Worm (Caenorhabditis elegans): ENCODE measurements around the gene aff-1.

The aff-1 gene

DNA sequence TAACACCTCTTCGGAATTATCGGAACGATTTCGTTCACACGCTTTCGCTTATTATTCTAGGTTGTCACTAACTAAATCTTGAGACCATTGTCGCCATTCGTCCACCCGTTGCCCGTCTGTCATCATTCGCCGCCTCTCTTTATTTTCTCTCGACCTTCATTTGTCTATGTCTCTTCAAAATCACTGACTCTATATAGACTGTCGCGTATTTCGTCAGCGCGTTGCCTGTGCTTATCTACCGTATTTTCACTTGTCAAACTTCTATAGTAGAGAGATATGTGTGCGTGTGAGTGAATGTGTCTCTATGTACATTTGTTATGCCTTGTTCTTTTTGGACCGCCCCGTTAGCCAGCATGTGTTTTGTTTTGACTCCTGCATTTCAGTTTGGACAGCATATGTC lies 34.4 kb downstream of the aff-1 start:
- no peak for TF ChIP-seq zag-1 (tag; optimal IDR thresholded peaks at IDR 0.05)
- no peak for TF ChIP-seq mdl-1 (tag; optimal IDR thresholded peaks at IDR 0.05)
- no peak for TF ChIP-seq snpc-4 (tag; optimal IDR thresholded peaks at IDR 0.05)
- no peak for TF ChIP-seq alr-1 (tag; optimal IDR thresholded peaks at IDR 0.05)
- no peak for TF ChIP-seq ceh-82 (tag; optimal IDR thresholded peaks at IDR 0.05)
- no peak for TF ChIP-seq unc-39 (tag; optimal IDR thresholded peaks at IDR 0.05)
- TF ChIP-seq lin-11 (tag; optimal IDR thresholded peaks at IDR 0.05), result no peak
- TF ChIP-seq ztf-4 (tag; optimal IDR thresholded peaks at IDR 0.05), result no peak
- no peak for TF ChIP-seq R02D3.7 (tag; optimal IDR thresholded peaks at IDR 0.05)
- TF ChIP-seq ama-1 (optimal IDR thresholded peaks at IDR 0.05), result no peak
- TF ChIP-seq nhr-25 (tag; optimal IDR thresholded peaks at IDR 0.05), result peak; percentile 71
- TF ChIP-seq nhr-21 (tag; optimal IDR thresholded peaks at IDR 0.05), result no peak
- TF ChIP-seq nhr-10 (tag; optimal IDR thresholded peaks at IDR 0.05), result no peak
- no peak for TF ChIP-seq unc-62 (GFP tag; optimal IDR thresholded peaks at IDR 0.05)
- TF ChIP-seq nhr-23 (tag; optimal IDR thresholded peaks at IDR 0.05), result no peak
- TF ChIP-seq nhr-77 (tag; optimal IDR thresholded peaks at IDR 0.05), result no peak
- TF ChIP-seq elt-3 (tag; optimal IDR thresholded peaks at IDR 0.05), result no peak
- no peak for TF ChIP-seq gmeb-1 (tag; optimal IDR thresholded peaks at IDR 0.05)
- TF ChIP-seq ceh-16 (tag; optimal IDR thresholded peaks at IDR 0.05), result peak; percentile 52
- TF ChIP-seq nhr-237 (tag; optimal IDR thresholded peaks at IDR 0.05), result no peak
- TF ChIP-seq mbf-1 (tag; optimal IDR thresholded peaks at IDR 0.05), result no peak
- no peak for TF ChIP-seq aly-2 (tag; optimal IDR thresholded peaks at IDR 0.05)
- TF ChIP-seq elt-1 (tag; optimal IDR thresholded peaks at IDR 0.05), result no peak
- TF ChIP-seq mab-5 (tag; optimal IDR thresholded peaks at IDR 0.05), result no peak
- no peak for TF ChIP-seq ztf-1 (GFP tag; conservative IDR thresholded peaks at IDR 0.05)
- peak; percentile 75 for TF ChIP-seq nhr-129 (tag; optimal IDR thresholded peaks at IDR 0.05)
- TF ChIP-seq ZK546.5 (tag; optimal IDR thresholded peaks at IDR 0.05), result no peak
- TF ChIP-seq unc-55 (GFP tag; optimal IDR thresholded peaks at IDR 0.05), result no peak
- peak in 1 of 2 experiments; percentile 48 for TF ChIP-seq lsy-2 (tag; optimal IDR thresholded peaks at IDR 0.05)
- no peak for TF ChIP-seq lin-39 (tag; optimal IDR thresholded peaks at IDR 0.05)
- peak; percentile 12 for TF ChIP-seq egl-27 (tag; optimal IDR thresholded peaks at IDR 0.05)
- TF ChIP-seq skn-1 (tag; optimal IDR thresholded peaks at IDR 0.05), result no peak
- TF ChIP-seq sem-4 (tag; optimal IDR thresholded peaks at IDR 0.05), result peak; percentile 33
- TF ChIP-seq sma-3 (GFP tag; optimal IDR thresholded peaks at IDR 0.05), result peak; percentile 59
- TF ChIP-seq blmp-1 (tag; optimal IDR thresholded peaks at IDR 0.05; ENCODE audit: insufficient read depth), result peak; percentile 96
- peak; percentile 36 for TF ChIP-seq F13H6.1 (tag; optimal IDR thresholded peaks at IDR 0.05)
- TF ChIP-seq sma-9 (GFP tag; optimal IDR thresholded peaks at IDR 0.05), result peak; percentile 73
- TF ChIP-seq sma-9 (tag; optimal IDR thresholded peaks at IDR 0.05), result no peak
- no peak for TF ChIP-seq peb-1 (tag; optimal IDR thresholded peaks at IDR 0.05)
- peak; percentile 41 for TF ChIP-seq crh-2 (tag; optimal IDR thresholded peaks at IDR 0.05)
- TF ChIP-seq C34F6.9 (tag; optimal IDR thresholded peaks at IDR 0.05), result peak; percentile 30
- no peak for TF ChIP-seq nhr-12 (tag; optimal IDR thresholded peaks at IDR 0.05)
- no peak for TF ChIP-seq lin-13 (GFP tag; optimal IDR thresholded peaks at IDR 0.05)
- no peak for TF ChIP-seq ztf-11 (tag; optimal IDR thresholded peaks at IDR 0.05)
- TF ChIP-seq Y55F3AM.14 (GFP tag; optimal IDR thresholded peaks at IDR 0.05), result no peak
- TF ChIP-seq fos-1 (tag; optimal IDR thresholded peaks at IDR 0.05), result peak; percentile 96
- no peak for TF ChIP-seq nhr-6 (tag; optimal IDR thresholded peaks at IDR 0.05)
- no peak for TF ChIP-seq dmd-4 (tag; optimal IDR thresholded peaks at IDR 0.05)
- no peak for TF ChIP-seq nhr-11 (tag; optimal IDR thresholded peaks at IDR 0.05)

Measured in whole organism, L2 larva.